Worm (Caenorhabditis elegans) whole organism, midembryonic: Measurements from ENCODE around the gene fbxb-25.

Experiments
- cog-1 ChIP-seq: sonication (generic microtip); optimal IDR thresholded peaks from 2 replicates; lab custom pipeline; 2016; ENCODE audit warnings: missing genetic modification characterization, missing compliant biosample characterization
- flt-1 ChIP-seq: fragments of 200-800 bp; sonication (Bioruptor generic); IDR thresholded peaks from 2 replicates; pipeline ENCODE4 v1.3.6; 2022; ENCODE audit warnings: missing genetic modification characterization, missing compliant biosample characterization
- ref-1 ChIP-seq: fragments of 200-800 bp; sonication (Bioruptor generic); conservative IDR thresholded peaks from 2 replicates; pipeline ENCODE4 v1.3.6; 2022; ENCODE audit warnings: missing genetic modification reagents, missing genetic modification characterization, missing compliant biosample characterization
- tab-1 ChIP-seq: fragments of 200-800 bp; sonication (Bioruptor generic); IDR thresholded peaks from 2 replicates; pipeline ENCODE4 v1.3.6; 2022; ENCODE audit warnings: missing genetic modification characterization, missing compliant biosample characterization
- ztf-29 ChIP-seq: fragments of 200-800 bp; sonication (Bioruptor generic); IDR thresholded peaks from 2 replicates; pipeline ENCODE4 v1.3.6; 2022; ENCODE audit warnings: missing genetic modification reagents, missing genetic modification characterization, missing compliant biosample characterization

- TF ChIP-seq ref-1 (GFP tag; lab: Robert Waterston, UW) (no peak), flt-1 (GFP tag; lab: Robert Waterston, UW) (no peak), tab-1 (GFP tag; lab: Robert Waterston, UW) (no peak), cog-1 (tag; lab: Kevin White, UChicago) (no peak), ztf-29 (GFP tag; lab: Robert Waterston, UW) (no peak)
Measured at ce11 chrII:1676088-1676487, 7.8 kb upstream of the fbxb-25 start, which contains the start of gene fbxb-17.
